In the genomic region with DNA sequence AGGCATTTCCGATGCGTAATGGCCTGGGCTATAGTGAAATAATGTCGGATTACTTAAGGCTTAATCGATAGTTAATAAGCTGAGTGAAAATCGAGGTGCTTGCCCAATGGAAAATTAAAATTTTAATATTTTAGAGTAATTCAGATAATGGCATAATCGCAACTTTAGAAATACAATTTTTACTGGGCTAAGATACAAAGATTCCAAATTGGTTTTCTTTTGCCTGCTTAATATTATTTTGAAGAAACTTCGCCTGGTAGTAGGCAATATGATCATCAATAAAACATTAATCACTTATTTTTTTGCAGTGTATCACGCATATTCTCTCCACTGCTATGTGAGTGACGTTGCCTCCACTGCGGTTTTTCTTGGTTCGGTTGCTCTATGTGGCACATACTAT, we compare ENCODE assay signal across 1 fruit fly cellular context.
A peak's percentile ranks its signal among the peaks of the same experiment; 100 is the strongest.
TF ChIP-seq lines count a peak whose summit lies in the region.

No protein-coding gene starts in this region.

TF ChIP-seq in whole organism, embryonic, 481 proteins besides CTCF, POLR2A, EP300 and RAD21 (continued from another document):
- TF ChIP-seq Ptx1 (GFP tag; IDR thresholded peaks at IDR 0.05; lab: Robert Waterston, UW) (peak; percentile 25; the same call in 1 of the 2 replicates), tap (tag; optimal IDR thresholded peaks at IDR 0.05; lab: Kevin White, UChicago) (peak; percentile 12), HmgD (GFP tag; optimal IDR thresholded peaks at IDR 0.05; lab: Kevin White, UChicago) (no peak), MBD-R2 (GFP tag; IDR thresholded peaks at IDR 0.05; lab: Robert Waterston, UW) (no peak), tin (GFP tag; optimal IDR thresholded peaks at IDR 0.05; lab: Kevin White, UChicago) (no peak), CG2202 (tag; optimal IDR thresholded peaks at IDR 0.05; lab: Kevin White, UChicago) (no peak), gem (tag; optimal IDR thresholded peaks at IDR 0.05; lab: Kevin White, UChicago) (peak; percentile 72), CG18011 (GFP tag; optimal IDR thresholded peaks at IDR 0.05; lab: Kevin White, UChicago) (peak; percentile 5), fd96Cb (tag; optimal IDR thresholded peaks at IDR 0.05; lab: Kevin White, UChicago) (peak; percentile 6), CG13287 (GFP tag; IDR thresholded peaks at IDR 0.05; lab: Robert Waterston, UW; ENCODE audit: partially characterized antibody) (no peak), shn (GFP tag; optimal IDR thresholded peaks at IDR 0.05; lab: Kevin White, UChicago) (no peak), Nf-YA (GFP tag; IDR thresholded peaks at IDR 0.05; lab: Robert Waterston, UW) (no peak), HLH54F (GFP tag; optimal IDR thresholded peaks at IDR 0.05; lab: Kevin White, UChicago) (no peak), CG30403 (GFP tag; optimal IDR thresholded peaks at IDR 0.05; lab: Kevin White, UChicago) (peak; percentile 41), CG2678 (tag; optimal IDR thresholded peaks at IDR 0.05; lab: Kevin White, UChicago) (peak; percentile 80), CG13296 (GFP tag; optimal IDR thresholded peaks at IDR 0.05; lab: Kevin White, UChicago) (peak; percentile 37), odd (GFP tag; optimal IDR thresholded peaks at IDR 0.05; lab: Kevin White, UChicago) (peak; percentile 6), E2f1 (GFP tag; IDR thresholded peaks at IDR 0.05; lab: Robert Waterston, UW) (no peak), CG4328 (GFP tag; optimal IDR thresholded peaks at IDR 0.05; lab: Kevin White, UChicago) (peak; percentile 10), knrl (GFP tag; IDR thresholded peaks at IDR 0.05; lab: Robert Waterston, UW; ENCODE audit: partially characterized antibody) (no peak), CG18599 (GFP tag; optimal IDR thresholded peaks at IDR 0.05; lab: Kevin White, UChicago) (peak; percentile 79), Dp (GFP tag; optimal IDR thresholded peaks at IDR 0.05; lab: Kevin White, UChicago) (no peak), CG7556 (GFP tag; optimal IDR thresholded peaks at IDR 0.05; lab: Kevin White, UChicago) (peak; percentile 67), psq (GFP tag; optimal IDR thresholded peaks at IDR 0.05; lab: Kevin White, UChicago) (no peak), CG5180 (GFP tag; optimal IDR thresholded peaks at IDR 0.05; lab: Kevin White, UChicago) (peak; percentile 19), twi (tag; optimal IDR thresholded peaks at IDR 0.05; lab: Kevin White, UChicago) (no peak), CG10147 (GFP tag; optimal IDR thresholded peaks at IDR 0.05; lab: Kevin White, UChicago) (peak; percentile 16), pnt (GFP tag; optimal IDR thresholded peaks at IDR 0.05; lab: Kevin White, UChicago) (no peak), Blimp-1 (GFP tag; optimal IDR thresholded peaks at IDR 0.05; lab: Kevin White, UChicago) (peak; percentile 28), CG6854 (GFP tag; optimal IDR thresholded peaks at IDR 0.05; lab: Kevin White, UChicago) (peak; percentile 46), Sin3A (optimal IDR thresholded peaks at IDR 0.05; lab: Kevin White, UChicago) (no peak), CG15011 (GFP tag; optimal IDR thresholded peaks at IDR 0.05; lab: Kevin White, UChicago) (peak; percentile 54), Deaf1 (tag; optimal IDR thresholded peaks at IDR 0.05; lab: Kevin White, UChicago) (no peak), CG17359 (tag; optimal IDR thresholded peaks at IDR 0.05; lab: Kevin White, UChicago) (peak; percentile 37), CG43689 (GFP tag; IDR thresholded peaks at IDR 0.05; lab: Robert Waterston, UW) (0 out of 2 replicates have a peak, but pooled peaks have one; percentile 12), CG17361 (GFP tag; IDR thresholded peaks at IDR 0.05; lab: Robert Waterston, UW) (peak; percentile 66; the same call in 2 of the 3 replicates), lab (GFP tag; optimal IDR thresholded peaks at IDR 0.05; lab: Kevin White, UChicago) (peak; percentile 68), az2 (GFP tag; optimal IDR thresholded peaks at IDR 0.05; lab: Kevin White, UChicago) (peak; percentile 4), CG10959 (GFP tag; IDR thresholded peaks at IDR 0.05; lab: Robert Waterston, UW) (no peak), BtbVII (GFP tag; optimal IDR thresholded peaks at IDR 0.05; lab: Kevin White, UChicago) (peak; percentile 75), Hand (GFP tag; optimal IDR thresholded peaks at IDR 0.05; lab: Kevin White, UChicago) (peak; percentile 57), ase (GFP tag; IDR thresholded peaks at IDR 0.05; lab: Robert Waterston, UW) (no peak), CG11560 (tag; IDR thresholded peaks at IDR 0.05; lab: Robert Waterston, UW) (no peak), CG9437 (GFP tag; optimal IDR thresholded peaks at IDR 0.05; lab: Kevin White, UChicago) (peak; percentile 40), Xrp1 (GFP tag; IDR thresholded peaks at IDR 0.05; lab: Robert Waterston, UW) (peak; percentile 19; the same call in 1 of the 2 replicates), CG10654 (GFP tag; optimal IDR thresholded peaks at IDR 0.05; lab: Kevin White, UChicago) (no peak), CG7839 (tag; optimal IDR thresholded peaks at IDR 0.05; lab: Kevin White, UChicago) (peak; percentile 65), jigr1 (GFP tag; IDR thresholded peaks at IDR 0.05; lab: Robert Waterston, UW) (no peak), tgo (GFP tag; IDR thresholded peaks at IDR 0.05; lab: Robert Waterston, UW) (no peak), CG8388 (GFP tag; optimal IDR thresholded peaks at IDR 0.05; lab: Kevin White, UChicago) (no peak), p53 (GFP tag; optimal IDR thresholded peaks at IDR 0.05; lab: Kevin White, UChicago) (no peak), Max (GFP tag; optimal IDR thresholded peaks at IDR 0.05; lab: Kevin White, UChicago) (no peak), CG14667 (GFP tag; IDR thresholded peaks at IDR 0.05; lab: Robert Waterston, UW) (no peak), CG13894 (tag; optimal IDR thresholded peaks at IDR 0.05; lab: Kevin White, UChicago) (no peak), CG15696 (tag; optimal IDR thresholded peaks at IDR 0.05; lab: Kevin White, UChicago) (no peak), CG12659 (GFP tag; optimal IDR thresholded peaks at IDR 0.05; lab: Kevin White, UChicago) (peak; percentile 40), CG8089 (GFP tag; optimal IDR thresholded peaks at IDR 0.05; lab: Kevin White, UChicago) (no peak), dimm (GFP tag; IDR thresholded peaks at IDR 0.05; lab: Robert Waterston, UW) (no peak)
